Fruit fly (Drosophila melanogaster) whole organism, wandering third instar larva: Measurements from ENCODE around the gene CG12974.

ENCODE experiments used
- Abd-B ChIP-seq: fragments of >200 bp; optimal IDR thresholded peaks from 2 replicates; lab custom pipeline; 2017; ENCODE audit warnings: missing biosample characterization, missing genetic modification characterization
- CG32264 ChIP-seq: fragments of 200-800 bp; sonication (Bioruptor generic); optimal IDR thresholded peaks from 2 replicates; lab custom pipeline; 2016; ENCODE audit warnings: missing biosample characterization, missing genetic modification characterization
- CG9705 ChIP-seq: fragments of 200-800 bp; sonication (Bioruptor generic); optimal IDR thresholded peaks from 2 replicates; lab custom pipeline; 2018; ENCODE audit warnings: missing biosample characterization, mild to moderate bottlenecking, missing genetic modification characterization
- Dif ChIP-seq: fragments of 200-275, 200-300 bp; sonication (Bioruptor generic); optimal IDR thresholded peaks from 2 replicates; lab custom pipeline; 2018; ENCODE audit warnings: missing biosample characterization, missing genetic modification characterization; ENCODE audit not compliant: partially characterized antibody
- dmrt93B ChIP-seq: fragments of 200-800 bp; sonication (Bioruptor generic); optimal IDR thresholded peaks from 2 replicates; lab custom pipeline; 2018; ENCODE audit warnings: missing biosample characterization, mild to moderate bottlenecking, missing genetic modification characterization
- dsf ChIP-seq: sonication (Bioruptor generic); optimal IDR thresholded peaks from 2 replicates; lab custom pipeline; 2016; ENCODE audit warnings: missing biosample characterization, missing genetic modification characterization, borderline replicate concordance
- pan ChIP-seq: fragments of >200 bp; optimal IDR thresholded peaks from 2 replicates; lab custom pipeline; 2017
- usp ChIP-seq: fragments of >200 bp; optimal IDR thresholded peaks from 2 replicates; lab custom pipeline; 2017; ENCODE audit warnings: missing biosample characterization, missing genetic modification characterization

DNA sequence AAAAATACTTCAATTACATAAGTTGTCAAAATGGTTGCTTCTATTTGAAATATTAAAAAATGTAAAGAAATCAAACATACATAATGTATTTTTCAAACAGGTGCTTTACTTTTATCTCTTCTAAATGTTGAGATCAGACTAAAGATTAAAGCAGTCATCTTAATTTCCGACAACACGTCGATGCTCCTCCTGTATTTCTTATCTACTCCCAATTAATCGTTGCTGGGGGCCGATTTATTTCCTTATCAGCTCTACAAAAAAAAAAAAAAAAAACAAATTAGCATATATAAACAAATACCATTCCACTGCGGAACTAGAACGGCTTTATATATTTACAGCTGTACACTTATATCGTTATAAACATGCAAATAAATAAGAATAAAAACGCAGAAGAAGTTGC lies 4.1 kb downstream of the CG12974 start:
- TF ChIP-seq dsf (no peak), CG9705 (no peak), CG32264 (GFP tag; lab: Kevin White, UChicago) (no peak), Dif (no peak), usp (GFP tag; lab: Kevin White, UChicago) (no peak), pan (lab: Kevin White, UChicago) (no peak), Abd-B (GFP tag; lab: Kevin White, UChicago) (no peak), dmrt93B (GFP tag; lab: Kevin White, UChicago) (no peak)
